Fruit fly (Drosophila melanogaster) whole organism, embryonic: ENCODE data around the gene CG2691.
A peak's percentile ranks its signal among the peaks of the same experiment; 100 is the strongest.

Experiments
- CG10147 ChIP-seq: fragments of 200-800 bp; sonication (Bioruptor generic); optimal IDR thresholded peaks from 2 replicates; lab custom pipeline; 2019; ENCODE audit warnings: missing biosample characterization, mild to moderate bottlenecking, missing genetic modification characterization, moderate library complexity
- CG10565 ChIP-seq: fragments of 200-800 bp; sonication (Bioruptor generic); optimal IDR thresholded peaks from 3 replicates; lab custom pipeline; 2016; ENCODE audit warnings: missing biosample characterization, mild to moderate bottlenecking, missing genetic modification characterization
- CG11456 ChIP-seq: fragments of 200-800 bp; sonication (Bioruptor generic); IDR thresholded peaks from 3 replicates; pipeline ENCODE4 v1.3.6; 2022; ENCODE audit warnings: missing biosample characterization, missing genetic modification characterization
- CG11695 ChIP-seq: fragments of 200-800 bp; sonication (Bioruptor generic); IDR thresholded peaks from 3 replicates; pipeline ENCODE4 v1.3.6; 2022; ENCODE audit warnings: missing biosample characterization, missing genetic modification characterization
- CG12391 ChIP-seq: fragments of 200-800 bp; sonication (Bioruptor generic); optimal IDR thresholded peaks from 3 replicates; lab custom pipeline; 2018; ENCODE audit warnings: missing biosample characterization, mild to moderate bottlenecking, missing genetic modification characterization, moderate library complexity
- CG13287 ChIP-seq: fragments of 200-800 bp; sonication (Bioruptor generic); IDR thresholded peaks from 2 replicates; pipeline ENCODE4 v1.3.6; 2022; ENCODE audit warnings: missing biosample characterization, missing genetic modification characterization; ENCODE audit not compliant: partially characterized antibody
- CG14441 ChIP-seq: fragments of 200-800 bp; sonication (Bioruptor generic); IDR thresholded peaks from 2 replicates; pipeline ENCODE4 v1.3.6; 2022; ENCODE audit warnings: missing biosample characterization, missing genetic modification characterization
- CG15269 ChIP-seq: fragments of 200-800 bp; sonication (Bioruptor generic); optimal IDR thresholded peaks from 2 replicates; lab custom pipeline; 2018; ENCODE audit warnings: missing biosample characterization, mild to moderate bottlenecking, missing genetic modification characterization, moderate library complexity
- CG2202 ChIP-seq: fragments of 200-800 bp; sonication (Bioruptor generic); optimal IDR thresholded peaks from 2 replicates; lab custom pipeline; 2018; ENCODE audit warnings: missing biosample characterization, mild to moderate bottlenecking, missing genetic modification characterization
- CG2678 ChIP-seq: fragments of 200-800 bp; sonication (Bioruptor generic); optimal IDR thresholded peaks from 3 replicates; lab custom pipeline; 2019; ENCODE audit warnings: missing biosample characterization, mild to moderate bottlenecking, missing genetic modification characterization, moderate library complexity
- CG30020 ChIP-seq: fragments of 200-800 bp; optimal IDR thresholded peaks from 2 replicates; lab custom pipeline; 2019; ENCODE audit warnings: missing biosample characterization, mild to moderate bottlenecking, missing genetic modification characterization, moderate library complexity
- CG3407 ChIP-seq: fragments of 200-800 bp; sonication (Bioruptor generic); optimal IDR thresholded peaks from 2 replicates; lab custom pipeline; 2018; ENCODE audit warnings: missing biosample characterization, mild to moderate bottlenecking, missing genetic modification characterization
- CG5245 ChIP-seq: fragments of 200-800 bp; sonication (Bioruptor generic); optimal IDR thresholded peaks from 3 replicates; lab custom pipeline; 2016; ENCODE audit warnings: missing biosample characterization, missing genetic modification characterization
- CG6272 ChIP-seq: fragments of 200-800 bp; sonication (Bioruptor generic); IDR thresholded peaks from 2 replicates; pipeline ENCODE4 v1.3.6; 2022; ENCODE audit warnings: missing biosample characterization, missing genetic modification characterization
- CG7745 ChIP-seq: fragments of 200-800 bp; sonication (Bioruptor generic); optimal IDR thresholded peaks from 2 replicates; lab custom pipeline; 2018; ENCODE audit warnings: missing biosample characterization, mild to moderate bottlenecking, missing genetic modification characterization, moderate library complexity
- CG7987 ChIP-seq: fragments of 200-800 bp; sonication (Bioruptor generic); optimal IDR thresholded peaks from 2 replicates; lab custom pipeline; 2018; ENCODE audit warnings: missing biosample characterization, mild to moderate bottlenecking, missing genetic modification characterization, moderate library complexity
- CG8089 ChIP-seq: fragments of 200-800 bp; sonication (Bioruptor generic); optimal IDR thresholded peaks from 3 replicates; lab custom pipeline; 2016; ENCODE audit warnings: missing biosample characterization, missing genetic modification characterization
- CG9437 ChIP-seq: fragments of 200-800 bp; sonication (Bioruptor generic); optimal IDR thresholded peaks from 2 replicates; lab custom pipeline; 2018; ENCODE audit warnings: missing biosample characterization, mild to moderate bottlenecking, missing genetic modification characterization
- Dek ChIP-seq: fragments of 200-800 bp; sonication (Bioruptor generic); optimal IDR thresholded peaks from 3 replicates; lab custom pipeline; 2019; ENCODE audit warnings: missing biosample characterization, mild to moderate bottlenecking, missing genetic modification characterization, moderate library complexity
- Dfd ChIP-seq, 2 experiments: fragments of >200 bp; optimal IDR thresholded peaks; 2 replicates each; lab custom pipeline; 2017; ENCODE audit warnings: missing biosample characterization in 2 of 2, missing genetic modification characterization in 2 of 2
- Doc3 ChIP-seq: fragments of 200-800 bp; sonication (Bioruptor generic); IDR thresholded peaks from 3 replicates; pipeline ENCODE4 v1.3.6; 2022; ENCODE audit warnings: missing biosample characterization, missing genetic modification characterization; ENCODE audit not compliant: partially characterized antibody
- Dref ChIP-seq: fragments of 200-800 bp; sonication (Bioruptor generic); IDR thresholded peaks from 2 replicates; pipeline ENCODE4 v1.3.6; 2022; ENCODE audit warnings: missing biosample characterization, missing genetic modification characterization
- Hsf ChIP-seq: fragments of 200-800 bp; sonication (Bioruptor generic); optimal IDR thresholded peaks from 3 replicates; lab custom pipeline; 2016; ENCODE audit warnings: missing biosample characterization, missing genetic modification characterization
- Mrtf ChIP-seq: fragments of 200-800 bp; sonication (Bioruptor generic); IDR thresholded peaks from 3 replicates; pipeline ENCODE4 v1.3.6; 2022; ENCODE audit warnings: missing biosample characterization, missing genetic modification characterization
- Neu2 ChIP-seq: fragments of 200-800 bp; sonication (Bioruptor generic); optimal IDR thresholded peaks from 3 replicates; lab custom pipeline; 2016; ENCODE audit warnings: missing biosample characterization, missing genetic modification characterization, borderline replicate concordance
- Nf-YC ChIP-seq: fragments of 200-800 bp; optimal IDR thresholded peaks from 3 replicates; lab custom pipeline; 2019; ENCODE audit warnings: missing biosample characterization, mild to moderate bottlenecking, missing genetic modification characterization, moderate library complexity
- Sox100B ChIP-seq: fragments of 200-800 bp; sonication (Bioruptor generic); optimal IDR thresholded peaks from 3 replicates; lab custom pipeline; 2018; ENCODE audit warnings: missing biosample characterization, mild to moderate bottlenecking, missing genetic modification characterization
- Ssrp ChIP-seq: fragments of 200-800 bp; sonication (Bioruptor generic); optimal IDR thresholded peaks from 2 replicates; lab custom pipeline; 2018; ENCODE audit warnings: missing biosample characterization, mild to moderate bottlenecking, missing genetic modification characterization, moderate library complexity
- Trl ChIP-seq, 3 experiments: fragments of >200 bp in 2 of 3; fragments of 200-800 bp in 1 of 3; sonication (Bioruptor generic) in 1 of 3; optimal IDR thresholded peaks; 2 replicates in 1 of 3; 3 replicates in 2 of 3; lab custom pipeline; 2016 to 2017; ENCODE audit warnings: missing biosample characterization in 1 of 3, missing genetic modification characterization in 1 of 3
- Vsx1 ChIP-seq: fragments of 200-800 bp; sonication (Bioruptor generic); optimal IDR thresholded peaks from 2 replicates; lab custom pipeline; 2017; ENCODE audit warnings: missing biosample characterization, mild to moderate bottlenecking, missing genetic modification characterization, missing genetic modification reagents
- ato ChIP-seq: fragments of 200-800 bp; sonication (Bioruptor generic); IDR thresholded peaks from 2 replicates; pipeline ENCODE4 v1.3.6; 2022; ENCODE audit warnings: missing biosample characterization, missing genetic modification characterization; ENCODE audit not compliant: partially characterized antibody
- az2 ChIP-seq: fragments of 200-800 bp; sonication (Bioruptor generic); optimal IDR thresholded peaks from 3 replicates; lab custom pipeline; 2016; ENCODE audit warnings: missing biosample characterization, missing genetic modification characterization
- ci ChIP-seq: fragments of 200-800 bp; sonication (Bioruptor generic); IDR thresholded peaks from 3 replicates; pipeline ENCODE4 v1.3.6; 2022; ENCODE audit warnings: missing biosample characterization, missing genetic modification characterization
- disco-r ChIP-seq: fragments of 200-800 bp; sonication (Bioruptor generic); optimal IDR thresholded peaks from 2 replicates; lab custom pipeline; 2016; ENCODE audit warnings: missing biosample characterization, missing genetic modification characterization
- emc ChIP-seq: fragments of 200-800 bp; sonication (Bioruptor generic); optimal IDR thresholded peaks from 2 replicates; lab custom pipeline; 2016; ENCODE audit warnings: missing biosample characterization, missing genetic modification characterization
- fu2 ChIP-seq: fragments of 200-800 bp; sonication (Bioruptor generic); optimal IDR thresholded peaks from 2 replicates; lab custom pipeline; 2016; ENCODE audit warnings: missing biosample characterization, missing genetic modification characterization
- gem ChIP-seq: fragments of 200-800 bp; sonication (Bioruptor generic); optimal IDR thresholded peaks from 2 replicates; lab custom pipeline; 2019; ENCODE audit warnings: missing biosample characterization, mild to moderate bottlenecking, missing genetic modification characterization, moderate library complexity
- her ChIP-seq: fragments of 200-800 bp; sonication (Bioruptor generic); optimal IDR thresholded peaks from 2 replicates; lab custom pipeline; 2016; ENCODE audit warnings: missing biosample characterization, missing genetic modification characterization
- ken ChIP-seq: fragments of 200-800 bp; sonication (Bioruptor generic); IDR thresholded peaks from 3 replicates; pipeline ENCODE4 v1.3.6; 2022; ENCODE audit warnings: missing biosample characterization, missing genetic modification characterization
- lbe ChIP-seq: fragments of 200-800 bp; sonication (Bioruptor generic); optimal IDR thresholded peaks from 2 replicates; lab custom pipeline; 2016; ENCODE audit warnings: missing biosample characterization, mild to moderate bottlenecking, missing genetic modification characterization
- mld ChIP-seq: fragments of 200-800 bp; sonication (Bioruptor generic); IDR thresholded peaks from 3 replicates; pipeline ENCODE4 v1.3.6; 2022; ENCODE audit warnings: missing biosample characterization, missing genetic modification characterization; ENCODE audit not compliant: partially characterized antibody
- nerfin-2 ChIP-seq: fragments of 200-800 bp; sonication (Bioruptor generic); IDR thresholded peaks from 2 replicates; pipeline ENCODE4 v1.3.6; 2022; ENCODE audit warnings: missing biosample characterization, missing genetic modification characterization; ENCODE audit not compliant: partially characterized antibody
- nmo ChIP-seq: fragments of 200-800 bp; sonication (Bioruptor generic); optimal IDR thresholded peaks from 2 replicates; lab custom pipeline; 2018; ENCODE audit warnings: missing biosample characterization, mild to moderate bottlenecking, missing genetic modification characterization, moderate library complexity
- rib ChIP-seq: fragments of 200-800 bp; sonication (Bioruptor generic); IDR thresholded peaks from 2 replicates; pipeline ENCODE4 v1.3.6; 2022; ENCODE audit warnings: missing biosample characterization, missing genetic modification characterization
- seq ChIP-seq: fragments of 200-800 bp; sonication (Bioruptor generic); IDR thresholded peaks from 2 replicates; pipeline ENCODE4 v1.3.6; 2022; ENCODE audit warnings: missing biosample characterization, missing genetic modification characterization
- shn ChIP-seq: fragments of 200-800 bp; sonication (Bioruptor generic); optimal IDR thresholded peaks from 3 replicates; lab custom pipeline; 2016; ENCODE audit warnings: missing biosample characterization, missing genetic modification characterization
- sisA ChIP-seq: fragments of 200-800 bp; sonication (Bioruptor generic); IDR thresholded peaks from 2 replicates; pipeline ENCODE4 v1.3.6; 2022; ENCODE audit warnings: missing biosample characterization, missing genetic modification characterization
- sob ChIP-seq: fragments of 200-800 bp; sonication (Bioruptor generic); IDR thresholded peaks from 2 replicates; pipeline ENCODE4 v1.3.6; 2022; ENCODE audit warnings: missing biosample characterization, missing genetic modification characterization
- tll ChIP-seq, 2 experiments: fragments of 200-800 bp in 1 of 2; fragments of >200 bp in 1 of 2; sonication (Bioruptor generic) in 1 of 2; optimal IDR thresholded peaks; 2 replicates each; lab custom pipeline; 2017 to 2019; ENCODE audit warnings: missing biosample characterization in 2 of 2, missing genetic modification characterization in 2 of 2, mild to moderate bottlenecking in 1 of 2, moderate library complexity in 1 of 2
- trh ChIP-seq: fragments of 200-800 bp; sonication (Bioruptor generic); optimal IDR thresholded peaks from 2 replicates; lab custom pipeline; 2016; ENCODE audit warnings: missing biosample characterization, missing genetic modification characterization
- zfh1 ChIP-seq: fragments of 200-800 bp; sonication (Bioruptor generic); IDR thresholded peaks from 3 replicates; pipeline ENCODE4 v1.3.6; 2022; ENCODE audit warnings: missing biosample characterization, missing genetic modification characterization

CG2691 gene

dm6 chrX:13570255-13570654, 54.0 kb downstream of the CG2691 start (continued):
- TF ChIP-seq lbe (GFP tag; lab: Kevin White, UChicago) = peak; percentile 50
- TF ChIP-seq CG13287 = no peak
- TF ChIP-seq CG5245 (GFP tag; lab: Kevin White, UChicago) = no peak
- no peak for TF ChIP-seq az2 (GFP tag; lab: Kevin White, UChicago)
- no peak for TF ChIP-seq tll (GFP tag; optimal IDR thresholded peaks at IDR 0.05; lab: Kevin White, UChicago)
- TF ChIP-seq CG8089 (GFP tag; lab: Kevin White, UChicago) = no peak
- TF ChIP-seq rib = no peak
- TF ChIP-seq Dek = no peak
- no peak for TF ChIP-seq CG11695 (GFP tag; lab: Robert Waterston, UW)
- TF ChIP-seq trh = no peak
- peak; percentile 18 for TF ChIP-seq gem (tag; lab: Kevin White, UChicago)
- no peak for TF ChIP-seq CG12391 (tag; lab: Kevin White, UChicago)
- no peak for TF ChIP-seq CG14441
- no peak for TF ChIP-seq CG10147 (GFP tag; lab: Kevin White, UChicago)
- TF ChIP-seq emc (GFP tag; lab: Kevin White, UChicago) = no peak
- TF ChIP-seq CG6272 (GFP tag; lab: Robert Waterston, UW) = no peak
- TF ChIP-seq CG2678 (tag; lab: Kevin White, UChicago) = peak; percentile 38
- no peak for TF ChIP-seq Dref (GFP tag; lab: Robert Waterston, UW)
- TF ChIP-seq CG11456 (GFP tag; lab: Robert Waterston, UW) = no peak
- no peak for TF ChIP-seq CG30020
- TF ChIP-seq Sox100B (GFP tag; lab: Kevin White, UChicago) = peak; percentile 10
- TF ChIP-seq CG7745 (tag; lab: Kevin White, UChicago) = no peak
- no peak for TF ChIP-seq ken (GFP tag; lab: Robert Waterston, UW)
- no peak for TF ChIP-seq disco-r
- TF ChIP-seq CG9437 = no peak
- no peak for TF ChIP-seq nmo
- no peak for TF ChIP-seq fu2 (GFP tag; lab: Kevin White, UChicago)
- no peak for TF ChIP-seq seq (GFP tag; lab: Robert Waterston, UW)
- TF ChIP-seq CG7987 (GFP tag; lab: Kevin White, UChicago) = peak; percentile 5
- TF ChIP-seq CG10565 (GFP tag; lab: Kevin White, UChicago) = no peak
- TF ChIP-seq ci (GFP tag; lab: Robert Waterston, UW) = no peak
- no peak for TF ChIP-seq Dfd (GFP tag; optimal IDR thresholded peaks at IDR 0.05; lab: Kevin White, UChicago)
- TF ChIP-seq her (GFP tag; lab: Kevin White, UChicago) = no peak
- 0 out of 2 replicates have a peak, but pooled peaks have one; percentile 25 for TF ChIP-seq sob (GFP tag; lab: Robert Waterston, UW)
- TF ChIP-seq sisA (GFP tag; lab: Robert Waterston, UW) = no peak
- TF ChIP-seq CG3407 (GFP tag; lab: Kevin White, UChicago) = peak; percentile 0
- no peak for TF ChIP-seq Mrtf (GFP tag; lab: Robert Waterston, UW)
- no peak for TF ChIP-seq Ssrp (tag; lab: Kevin White, UChicago)
- no peak for TF ChIP-seq CG2202
- TF ChIP-seq nerfin-2 (GFP tag; lab: Robert Waterston, UW) = no peak
- no peak for TF ChIP-seq shn (GFP tag; lab: Kevin White, UChicago)
- no peak for TF ChIP-seq mld
- no peak for TF ChIP-seq zfh1 (GFP tag; lab: Robert Waterston, UW)
- no peak for TF ChIP-seq Neu2 (GFP tag; lab: Kevin White, UChicago)
- no peak for TF ChIP-seq Nf-YC (tag; lab: Kevin White, UChicago)
- TF ChIP-seq Doc3 = no peak
- TF ChIP-seq Trl (optimal IDR thresholded peaks at IDR 0.05; lab: Kevin White, UChicago) = no peak
- no peak for TF ChIP-seq Trl (GFP tag; optimal IDR thresholded peaks at IDR 0.05; lab: Kevin White, UChicago)
- no peak for TF ChIP-seq ato
- TF ChIP-seq CG15269 = no peak
- TF ChIP-seq Hsf (GFP tag; lab: Kevin White, UChicago) = no peak
- no peak for TF ChIP-seq Vsx1 (GFP tag; lab: Kevin White, UChicago)
